Fruit fly (Drosophila melanogaster) whole organism, embryonic: ENCODE data around the gene ebd1.

ENCODE experiments used
- Abd-B ChIP-seq: fragments of 200-800 bp; sonication (Bioruptor generic); optimal IDR thresholded peaks from 2 replicates; lab custom pipeline; 2018; ENCODE audit warnings: missing biosample characterization, mild to moderate bottlenecking, missing genetic modification characterization, moderate library complexity
- Atf6 ChIP-seq: fragments of 200-800 bp; sonication (Bioruptor generic); IDR thresholded peaks from 2 replicates; pipeline ENCODE4 v1.3.6; 2022; ENCODE audit warnings: missing biosample characterization, missing genetic modification characterization
- BEAF-32 ChIP-seq: fragments of 200-800 bp; sonication (Bioruptor generic); optimal IDR thresholded peaks from 3 replicates; lab custom pipeline; 2017; ENCODE audit warnings: missing biosample characterization, missing genetic modification characterization, mild to moderate bottlenecking, moderate library complexity, missing genetic modification reagents
- CG11723 ChIP-seq: fragments of 200-800 bp; sonication (Bioruptor generic); optimal IDR thresholded peaks from 2 replicates; lab custom pipeline; 2017; ENCODE audit warnings: missing biosample characterization, mild to moderate bottlenecking, missing genetic modification characterization
- CG14710 ChIP-seq: fragments of 200-800 bp; sonication (Bioruptor generic); optimal IDR thresholded peaks from 3 replicates; lab custom pipeline; 2019; ENCODE audit warnings: missing biosample characterization, mild to moderate bottlenecking, missing genetic modification characterization, moderate library complexity
- CG2712 ChIP-seq: fragments of 200-800 bp; optimal IDR thresholded peaks from 3 replicates; lab custom pipeline; 2019; ENCODE audit warnings: missing biosample characterization, mild to moderate bottlenecking, missing genetic modification characterization, moderate library complexity
- CG3163 ChIP-seq: fragments of 200-800 bp; sonication (Bioruptor generic); optimal IDR thresholded peaks from 3 replicates; lab custom pipeline; 2016; ENCODE audit warnings: missing biosample characterization, missing genetic modification characterization
- CG32772 ChIP-seq: fragments of 200-800 bp; sonication (Bioruptor generic); IDR thresholded peaks from 2 replicates; pipeline ENCODE4 v1.3.6; 2022; ENCODE audit warnings: missing biosample characterization, missing genetic modification characterization
- CG5245 ChIP-seq: fragments of 200-800 bp; sonication (Bioruptor generic); optimal IDR thresholded peaks from 3 replicates; lab custom pipeline; 2016; ENCODE audit warnings: missing biosample characterization, missing genetic modification characterization
- CG6854 ChIP-seq: fragments of 200-800 bp; sonication (Bioruptor generic); optimal IDR thresholded peaks from 3 replicates; lab custom pipeline; 2017; ENCODE audit warnings: missing biosample characterization, mild to moderate bottlenecking, missing genetic modification characterization
- CG7357 ChIP-seq: fragments of 200-800 bp; sonication (Bioruptor generic); IDR thresholded peaks from 3 replicates; pipeline ENCODE4 v1.3.6; 2022; ENCODE audit warnings: missing biosample characterization, missing genetic modification characterization
- CG7839 ChIP-seq: fragments of 200-800 bp; sonication (Bioruptor generic); optimal IDR thresholded peaks from 3 replicates; lab custom pipeline; 2018; ENCODE audit warnings: missing biosample characterization, mild to moderate bottlenecking, missing genetic modification characterization, moderate library complexity
- CG7963 ChIP-seq: fragments of 200-800 bp; sonication (Bioruptor generic); IDR thresholded peaks from 3 replicates; pipeline ENCODE4 v1.3.6; 2022; ENCODE audit warnings: missing biosample characterization, missing genetic modification characterization; ENCODE audit not compliant: partially characterized antibody
- CG8765 ChIP-seq: fragments of 200-800 bp; sonication (Bioruptor generic); IDR thresholded peaks from 2 replicates; pipeline ENCODE4 v1.3.6; 2022; ENCODE audit warnings: missing biosample characterization, missing genetic modification characterization
- Chrac-16 ChIP-seq: fragments of 200-800 bp; sonication (Bioruptor generic); optimal IDR thresholded peaks from 3 replicates; lab custom pipeline; 2016; ENCODE audit warnings: missing biosample characterization, missing genetic modification characterization
- CoRest ChIP-seq: fragments of 200-800 bp; sonication (Bioruptor generic); optimal IDR thresholded peaks from 3 replicates; lab custom pipeline; 2018; ENCODE audit warnings: missing biosample characterization, mild to moderate bottlenecking, missing genetic modification characterization, moderate library complexity
- Ets65A ChIP-seq: fragments of 200-800 bp; sonication (Bioruptor generic); peaks from one replicate; lab custom pipeline; 2016; ENCODE audit warnings: missing biosample characterization, missing genetic modification characterization
- Gsc ChIP-seq: fragments of 200-800 bp; sonication (Bioruptor generic); IDR thresholded peaks from 2 replicates; pipeline ENCODE4 v1.3.6; 2022; ENCODE audit warnings: missing biosample characterization, missing genetic modification characterization
- Gug ChIP-seq: fragments of 200-800 bp; sonication (Bioruptor generic); IDR thresholded peaks from 4 replicates; pipeline ENCODE4 v1.3.6; 2022; ENCODE audit warnings: missing biosample characterization, missing genetic modification characterization
- Hmr ChIP-seq: fragments of 200-800 bp; sonication (Bioruptor generic); optimal IDR thresholded peaks from 3 replicates; lab custom pipeline; 2017; ENCODE audit warnings: mild to moderate bottlenecking, missing biosample characterization, missing genetic modification reagents, missing genetic modification characterization
- Ravus ChIP-seq: fragments of 200-800 bp; sonication (Bioruptor generic); IDR thresholded peaks from 2 replicates; pipeline ENCODE4 v1.3.6; 2022; ENCODE audit warnings: missing biosample characterization, missing genetic modification characterization
- Spps ChIP-seq: fragments of 200-800 bp; sonication (Bioruptor generic); optimal IDR thresholded peaks from 2 replicates; lab custom pipeline; 2018; ENCODE audit warnings: missing biosample characterization, mild to moderate bottlenecking, missing genetic modification characterization
- Sry-β ChIP-seq: fragments of 200-800 bp; sonication (Bioruptor generic); optimal IDR thresholded peaks from 2 replicates; lab custom pipeline; 2018; ENCODE audit warnings: missing biosample characterization, mild to moderate bottlenecking, missing genetic modification characterization, moderate library complexity
- Sry-δ ChIP-seq: fragments of 200-800 bp; sonication (Bioruptor generic); optimal IDR thresholded peaks from 2 replicates; lab custom pipeline; 2016; ENCODE audit warnings: missing biosample characterization, missing genetic modification characterization
- Xbp1 ChIP-seq: fragments of 200-800 bp; sonication (Bioruptor generic); optimal IDR thresholded peaks from 3 replicates; lab custom pipeline; 2016; ENCODE audit warnings: missing biosample characterization, mild to moderate bottlenecking, missing genetic modification characterization
- amos ChIP-seq: fragments of 200-800 bp; sonication (Bioruptor generic); IDR thresholded peaks from 2 replicates; pipeline ENCODE4 v1.3.6; 2022; ENCODE audit warnings: missing biosample characterization, missing genetic modification characterization; ENCODE audit not compliant: partially characterized antibody
- ase ChIP-seq: fragments of 200-800 bp; sonication (Bioruptor generic); IDR thresholded peaks from 3 replicates; pipeline ENCODE4 v1.3.6; 2022; ENCODE audit warnings: missing biosample characterization, missing genetic modification characterization
- az2 ChIP-seq: fragments of 200-800 bp; sonication (Bioruptor generic); optimal IDR thresholded peaks from 3 replicates; lab custom pipeline; 2016; ENCODE audit warnings: missing biosample characterization, missing genetic modification characterization
- corto ChIP-seq: fragments of 200-800 bp; sonication (Bioruptor generic); optimal IDR thresholded peaks from 2 replicates; lab custom pipeline; 2016; ENCODE audit warnings: missing biosample characterization, mild to moderate bottlenecking, missing genetic modification characterization, moderate library complexity
- dati ChIP-seq: fragments of 200-800 bp; sonication (Bioruptor generic); IDR thresholded peaks from 2 replicates; pipeline ENCODE4 v1.3.6; 2022; ENCODE audit warnings: missing biosample characterization, missing genetic modification characterization
- exex ChIP-seq: fragments of 200-800 bp; sonication (Bioruptor generic); optimal IDR thresholded peaks from 4 replicates; lab custom pipeline; 2018; ENCODE audit warnings: missing biosample characterization, mild to moderate bottlenecking, missing genetic modification characterization, moderate library complexity
- ftz-f1 ChIP-seq: fragments of 200-800 bp; sonication (Bioruptor generic); optimal IDR thresholded peaks from 2 replicates; lab custom pipeline; 2016; ENCODE audit warnings: missing biosample characterization, missing genetic modification characterization
- gsb-n ChIP-seq: fragments of 200-800 bp; sonication (Bioruptor generic); optimal IDR thresholded peaks from 3 replicates; lab custom pipeline; 2018; ENCODE audit warnings: missing biosample characterization, mild to moderate bottlenecking, missing genetic modification characterization
- jigr1 ChIP-seq: fragments of 200-800 bp; sonication (Bioruptor generic); IDR thresholded peaks from 3 replicates; pipeline ENCODE4 v1.3.6; 2022; ENCODE audit warnings: missing biosample characterization, missing genetic modification characterization
- jing ChIP-seq: fragments of 200-800 bp; sonication (Bioruptor generic); optimal IDR thresholded peaks from 2 replicates; lab custom pipeline; 2018; ENCODE audit warnings: missing biosample characterization, mild to moderate bottlenecking, missing genetic modification characterization
- lab ChIP-seq: fragments of 200-800 bp; sonication (Bioruptor generic); optimal IDR thresholded peaks from 3 replicates; lab custom pipeline; 2017; ENCODE audit warnings: missing biosample characterization, missing genetic modification characterization, mild to moderate bottlenecking, moderate library complexity, missing genetic modification reagents
- mam ChIP-seq: fragments of 200-800 bp; sonication (Bioruptor generic); optimal IDR thresholded peaks from 3 replicates; lab custom pipeline; 2016; ENCODE audit warnings: missing biosample characterization, missing genetic modification characterization
- p53 ChIP-seq: fragments of 200-800 bp; sonication (Bioruptor generic); optimal IDR thresholded peaks from 2 replicates; lab custom pipeline; 2016; ENCODE audit warnings: missing biosample characterization, missing genetic modification characterization
- pan ChIP-seq, 4 experiments: fragments of >200 bp in 3 of 4; fragments of 200-800 bp in 1 of 4; sonication (Bioruptor generic) in 1 of 4; optimal IDR thresholded peaks in 3 of 4; IDR thresholded peaks in 1 of 4; 2 replicates each; pipeline versions ENCODE4 v1.3.6 to Lab custom; 2017 to 2022; ENCODE audit warnings: missing biosample characterization in 2 of 4, missing genetic modification characterization in 2 of 4, mixed read lengths in 1 of 4
- pb ChIP-seq: fragments of 200-800 bp; sonication (Bioruptor generic); optimal IDR thresholded peaks from 3 replicates; lab custom pipeline; 2016; ENCODE audit warnings: missing biosample characterization, missing genetic modification characterization
- peb ChIP-seq: fragments of 200-800 bp; sonication (Bioruptor generic); IDR thresholded peaks from 2 replicates; pipeline ENCODE4 v1.3.6; 2022; ENCODE audit warnings: missing biosample characterization, missing genetic modification characterization
- pfk ChIP-seq: fragments of 200-800 bp; sonication (Bioruptor generic); optimal IDR thresholded peaks from 2 replicates; lab custom pipeline; 2018; ENCODE audit warnings: missing biosample characterization, mild to moderate bottlenecking, missing genetic modification characterization, moderate library complexity
- pita ChIP-seq: fragments of 200-800 bp; sonication (Bioruptor generic); optimal IDR thresholded peaks from 2 replicates; lab custom pipeline; 2017; ENCODE audit warnings: missing biosample characterization, mild to moderate bottlenecking, missing genetic modification characterization
- scrt ChIP-seq: fragments of 200-800 bp; sonication (Bioruptor generic); optimal IDR thresholded peaks from 2 replicates; lab custom pipeline; 2018; ENCODE audit warnings: missing biosample characterization, mild to moderate bottlenecking, missing genetic modification characterization, moderate library complexity
- tap ChIP-seq: fragments of 200-800 bp; optimal IDR thresholded peaks from 3 replicates; lab custom pipeline; 2019; ENCODE audit warnings: missing biosample characterization, mild to moderate bottlenecking, missing genetic modification characterization, moderate library complexity
- tna ChIP-seq: fragments of 200-800 bp; sonication (Bioruptor generic); IDR thresholded peaks from 2 replicates; pipeline ENCODE4 v1.3.6; 2022; ENCODE audit warnings: missing biosample characterization, missing genetic modification characterization; ENCODE audit not compliant: partially characterized antibody
- trh ChIP-seq: fragments of 200-800 bp; sonication (Bioruptor generic); optimal IDR thresholded peaks from 2 replicates; lab custom pipeline; 2016; ENCODE audit warnings: missing biosample characterization, missing genetic modification characterization
- wdn ChIP-seq: fragments of 200-800 bp; sonication (Bioruptor generic); IDR thresholded peaks from 2 replicates; pipeline ENCODE4 v1.3.6; 2022; ENCODE audit warnings: missing biosample characterization, missing genetic modification characterization
- wek ChIP-seq: fragments of 200-800 bp; sonication (Bioruptor generic); optimal IDR thresholded peaks from 3 replicates; lab custom pipeline; 2018; ENCODE audit warnings: missing biosample characterization, mild to moderate bottlenecking, missing genetic modification characterization, moderate library complexity

ebd1 gene

dm6 chr3L:642146-642864 is 43.0 kb downstream of the ebd1 start (continued):
- no peak for TF ChIP-seq Abd-B (GFP tag; lab: Kevin White, UChicago)
- TF ChIP-seq scrt (GFP tag; lab: Kevin White, UChicago), result peak; percentile 44
- TF ChIP-seq CG7839 (tag; lab: Kevin White, UChicago), result peak; percentile 70
- no peak for TF ChIP-seq CG8765 (GFP tag; lab: Robert Waterston, UW)
- no peak for TF ChIP-seq mam (GFP tag; lab: Kevin White, UChicago)
- no peak for TF ChIP-seq exex
- TF ChIP-seq peb (GFP tag; lab: Robert Waterston, UW), result 0 out of 2 replicates have a peak, but pooled peaks have one; percentile 5
- TF ChIP-seq dati (GFP tag; lab: Robert Waterston, UW), result no peak
- peak; percentile 37; the same call in 1 of the 3 replicates for TF ChIP-seq CG7357 (GFP tag; lab: Robert Waterston, UW)
- TF ChIP-seq amos, result no peak
- TF ChIP-seq CoRest (tag; lab: Kevin White, UChicago), result peak; percentile 75
- TF ChIP-seq wdn (GFP tag; lab: Robert Waterston, UW), result no peak
- no peak for TF ChIP-seq p53 (GFP tag; lab: Kevin White, UChicago)
- no peak for TF ChIP-seq Sry-δ (GFP tag; lab: Kevin White, UChicago)
- no peak for TF ChIP-seq pita
- TF ChIP-seq Hmr (GFP tag; lab: Kevin White, UChicago), result no peak
- TF ChIP-seq Gsc (GFP tag; lab: Robert Waterston, UW), result no peak
- no peak for TF ChIP-seq CG7963 (GFP tag; lab: Robert Waterston, UW)
- TF ChIP-seq CG2712 (tag; lab: Kevin White, UChicago), result peak; percentile 79
- TF ChIP-seq Ravus (GFP tag; lab: Robert Waterston, UW), result no peak
- TF ChIP-seq tap, result peak; percentile 51
- no peak for TF ChIP-seq pb
- TF ChIP-seq Ets65A (GFP tag; lab: Kevin White, UChicago), result peak; percentile 84
- no peak for TF ChIP-seq pan (optimal IDR thresholded peaks at IDR 0.05; lab: Kevin White, UChicago)
- TF ChIP-seq pan (GFP tag; optimal IDR thresholded peaks at IDR 0.05 in 1 of 2, IDR thresholded peaks at IDR 0.05 in 1 of 2), result peak in 1 of 2 experiments; percentile 22
- peak; percentile 45 for TF ChIP-seq Xbp1
- TF ChIP-seq trh (GFP tag; lab: Kevin White, UChicago), result no peak
- TF ChIP-seq az2 (GFP tag; lab: Kevin White, UChicago), result peak; percentile 60
- no peak for TF ChIP-seq tna
- TF ChIP-seq Chrac-16 (GFP tag; lab: Kevin White, UChicago), result peak; percentile 43
- TF ChIP-seq CG32772 (GFP tag; lab: Robert Waterston, UW), result no peak
- peak; percentile 53; the same call in 1 of the 2 replicates for TF ChIP-seq Atf6
- TF ChIP-seq lab, result no peak
- TF ChIP-seq wek, result no peak
- TF ChIP-seq ftz-f1 (GFP tag; lab: Kevin White, UChicago), result no peak
- no peak for TF ChIP-seq CG6854 (GFP tag; lab: Kevin White, UChicago)
- no peak for TF ChIP-seq ase (GFP tag; lab: Robert Waterston, UW)
- no peak for TF ChIP-seq pfk (GFP tag; lab: Kevin White, UChicago)
- no peak for TF ChIP-seq jigr1 (GFP tag; lab: Robert Waterston, UW)
- TF ChIP-seq BEAF-32 (GFP tag; lab: Kevin White, UChicago), result no peak
- peak; percentile 31 for TF ChIP-seq Sry-β (GFP tag; lab: Kevin White, UChicago)
- TF ChIP-seq Spps (tag; lab: Kevin White, UChicago), result no peak
- TF ChIP-seq corto (GFP tag; lab: Kevin White, UChicago), result no peak
- TF ChIP-seq CG3163 (GFP tag; lab: Kevin White, UChicago), result no peak
- TF ChIP-seq CG5245 (GFP tag; lab: Kevin White, UChicago), result no peak
- TF ChIP-seq jing (GFP tag; lab: Kevin White, UChicago), result no peak
- 0 out of 4 replicates have a peak, but pooled peaks have one; percentile 16 for TF ChIP-seq Gug (GFP tag; lab: Robert Waterston, UW)
- TF ChIP-seq gsb-n (tag; lab: Kevin White, UChicago), result peak; percentile 55
- TF ChIP-seq CG14710, result peak; percentile 58
- TF ChIP-seq CG11723 (GFP tag; lab: Kevin White, UChicago), result peak; percentile 8
